Fruit fly (Drosophila melanogaster): ENCODE data around the gene Cyp12a4.

- TF ChIP-seq psq (optimal IDR thresholded peaks at IDR 0.05), result no peak
- TF ChIP-seq Sin3A (optimal IDR thresholded peaks at IDR 0.05), result no peak
- TF ChIP-seq Myc (optimal IDR thresholded peaks at IDR 0.05), result no peak
- no peak for TF ChIP-seq h (optimal IDR thresholded peaks at IDR 0.05)
- no peak for TF ChIP-seq ttk (optimal IDR thresholded peaks at IDR 0.05)
- TF ChIP-seq insv (optimal IDR thresholded peaks at IDR 0.05), result no peak
Observed at dm6 chr3R:19106452-19106851, 28.5 kb upstream of the Cyp12a4 start.
